Worm (Caenorhabditis elegans) whole organism, late embryonic: ENCODE measurements around the gene C05C8.5.

Source experiments
- T23F11.4 ChIP-seq: fragments of 200-800 bp; sonication (Bioruptor generic); optimal IDR thresholded peaks from 2 replicates; lab custom pipeline; 2018; ENCODE audit warnings: mild to moderate bottlenecking, missing genetic modification characterization, missing compliant biosample characterization
- ama-1 ChIP-seq: fragments of 150-350 bp; optimal IDR thresholded peaks from 2 replicates; lab custom pipeline; 2014
- pag-3 ChIP-seq: sonication (generic microtip); optimal IDR thresholded peaks from 2 replicates; lab custom pipeline; 2016; ENCODE audit warnings: missing compliant biosample characterization, missing genetic modification characterization, borderline replicate concordance
- unc-55 ChIP-seq: sonication (generic microtip); optimal IDR thresholded peaks from 2 replicates; lab custom pipeline; 2017; ENCODE audit warnings: missing biosample characterization, missing genetic modification reagents, missing genetic modification characterization

- TF ChIP-seq unc-55 (GFP tag; lab: Kevin White, UChicago) = no peak
- TF ChIP-seq ama-1 (lab: Kevin White, UChicago) = no peak
- TF ChIP-seq T23F11.4 = no peak
- no peak for TF ChIP-seq pag-3 (tag; lab: Kevin White, UChicago)
Measured at ce11 chrV:7224353-7224752, 10.3 kb downstream of the C05C8.5 start.
